Worm (Caenorhabditis elegans) whole organism, L4 larva: ENCODE measurements around the gene acly-2.

ENCODE experiments used
- F26F4.8 ChIP-seq: fragments of 200-800 bp; sonication (Bioruptor generic); conservative IDR thresholded peaks from 2 replicates; pipeline ENCODE4 v1.3.6; 2022; ENCODE audit warnings: missing genetic modification characterization, missing compliant biosample characterization
- T20F7.1 ChIP-seq: fragments of 200-800 bp; sonication (Bioruptor generic); optimal IDR thresholded peaks from 2 replicates; lab custom pipeline; 2018; ENCODE audit warnings: mild to moderate bottlenecking, missing genetic modification characterization, missing compliant biosample characterization
- Y105C5A.15 ChIP-seq: fragments of 200-800 bp; sonication (Bioruptor generic); IDR thresholded peaks from 2 replicates; pipeline ENCODE4 v1.3.6; 2022; ENCODE audit warnings: missing genetic modification characterization, missing compliant biosample characterization
- Y48G9A.11 ChIP-seq: fragments of 200-800 bp; sonication (Bioruptor generic); IDR thresholded peaks from 2 replicates; pipeline ENCODE4 v1.3.6; 2022; ENCODE audit warnings: missing genetic modification reagents, missing genetic modification characterization, missing compliant biosample characterization
- Y5F2A.4 ChIP-seq: fragments of 200-800 bp; sonication (Bioruptor generic); optimal IDR thresholded peaks from 2 replicates; lab custom pipeline; 2018; ENCODE audit warnings: mild to moderate bottlenecking, missing genetic modification characterization, missing compliant biosample characterization
- ZK337.2 ChIP-seq: fragments of 200-800 bp; sonication (Bioruptor generic); IDR thresholded peaks from 2 replicates; pipeline ENCODE4 v1.3.6; 2022; ENCODE audit warnings: missing genetic modification reagents, missing genetic modification characterization, missing compliant biosample characterization
- aha-1 ChIP-seq: fragments of 150-350 bp; peaks from one replicate; lab custom pipeline; 2014; ENCODE audit warnings: missing biosample characterization, missing genetic modification characterization
- arid-1 ChIP-seq: fragments of 200-800 bp; sonication (Bioruptor generic); conservative IDR thresholded peaks from 2 replicates; pipeline ENCODE4 v1.3.6; 2022; ENCODE audit warnings: missing genetic modification reagents, missing genetic modification characterization, missing compliant biosample characterization
- attf-4 ChIP-seq: sonication (generic microtip); optimal IDR thresholded peaks from 3 replicates; lab custom pipeline; 2017; ENCODE audit warnings: missing biosample characterization, missing genetic modification characterization
- ceh-20 ChIP-seq: fragments of 200-800 bp; sonication (Bioruptor generic); IDR thresholded peaks from 2 replicates; pipeline ENCODE4 v1.3.6; 2022; ENCODE audit warnings: missing genetic modification reagents, missing genetic modification characterization, missing compliant biosample characterization
- ceh-28 ChIP-seq: fragments of 150-350 bp; optimal IDR thresholded peaks from 2 replicates; lab custom pipeline; 2014; ENCODE audit warnings: missing biosample characterization, missing genetic modification reagents, missing genetic modification characterization
- ceh-62 ChIP-seq: sonication (generic microtip); optimal IDR thresholded peaks from 2 replicates; lab custom pipeline; 2017; ENCODE audit warnings: missing biosample characterization, missing genetic modification characterization
- ctbp-1 ChIP-seq: fragments of 200-800 bp; sonication (Bioruptor generic); IDR thresholded peaks from 2 replicates; pipeline ENCODE4 v1.3.6; 2022; ENCODE audit warnings: missing genetic modification reagents, missing genetic modification characterization, missing compliant biosample characterization
- daf-12 ChIP-seq: fragments of 150-350 bp; optimal IDR thresholded peaks from 2 replicates; lab custom pipeline; 2014; ENCODE audit warnings: missing biosample characterization, missing genetic modification reagents, missing genetic modification characterization
- daf-16 ChIP-seq, 3 experiments: sonication (generic microtip); optimal IDR thresholded peaks; 2 replicates each; lab custom pipeline; 2016 to 2017; ENCODE audit warnings: missing genetic modification characterization in 3 of 3, missing genetic modification reagents in 3 of 3, mild to moderate bottlenecking in 2 of 3, missing compliant biosample characterization in 2 of 3, missing biosample characterization in 1 of 3, moderate library complexity in 1 of 3
- daf-19 ChIP-seq: fragments of 200-800 bp; sonication (Bioruptor generic); conservative IDR thresholded peaks from 2 replicates; pipeline ENCODE4 v1.3.6; 2022; ENCODE audit warnings: missing genetic modification characterization, missing compliant biosample characterization
- daf-8 ChIP-seq: fragments of 200-800 bp; sonication (Bioruptor generic); IDR thresholded peaks from 2 replicates; pipeline ENCODE4 v1.3.6; 2022; ENCODE audit warnings: missing genetic modification characterization, missing compliant biosample characterization
- dmd-6 ChIP-seq: fragments of 200-800 bp; sonication (Bioruptor generic); IDR thresholded peaks from 2 replicates; pipeline ENCODE4 v1.3.6; 2022; ENCODE audit warnings: missing genetic modification reagents, missing genetic modification characterization, missing compliant biosample characterization
- dmd-8 ChIP-seq: fragments of 200-800 bp; sonication (Bioruptor generic); IDR thresholded peaks from 2 replicates; pipeline ENCODE4 v1.3.6; 2022; ENCODE audit warnings: missing genetic modification characterization, missing compliant biosample characterization
- dpl-1 ChIP-seq: fragments of 150-350 bp; optimal IDR thresholded peaks from 2 replicates; lab custom pipeline; 2014; ENCODE audit warnings: missing biosample characterization, missing genetic modification reagents, missing genetic modification characterization
- fos-1 ChIP-seq: fragments of 150-350 bp; optimal IDR thresholded peaks from 2 replicates; lab custom pipeline; 2014; ENCODE audit warnings: missing biosample characterization, missing genetic modification characterization
- gei-8 ChIP-seq: fragments of 200-800 bp; sonication (Bioruptor generic); optimal IDR thresholded peaks from 2 replicates; lab custom pipeline; 2018; ENCODE audit warnings: mild to moderate bottlenecking, missing genetic modification characterization, missing compliant biosample characterization
- lin-15B ChIP-seq: fragments of 150-350 bp; sonication (generic microtip); optimal IDR thresholded peaks from 3 replicates; lab custom pipeline; 2014; ENCODE audit warnings: missing biosample characterization, missing genetic modification characterization
- lin-38 ChIP-seq: fragments of 200-800 bp; sonication (Bioruptor generic); IDR thresholded peaks from 2 replicates; pipeline ENCODE4 v1.3.6; 2022; ENCODE audit warnings: missing genetic modification reagents, missing genetic modification characterization, missing compliant biosample characterization
- lsy-2 ChIP-seq, 2 experiments: fragments of 150-350 bp in 1 of 2; sonication (generic microtip) in 1 of 2; optimal IDR thresholded peaks; 2 replicates each; lab custom pipeline; 2014 to 2017; ENCODE audit warnings: missing biosample characterization in 2 of 2, missing genetic modification characterization in 2 of 2
- madf-9 ChIP-seq: fragments of 200-800 bp; sonication (Bioruptor generic); conservative IDR thresholded peaks from 2 replicates; pipeline ENCODE4 v1.3.6; 2022; ENCODE audit warnings: missing genetic modification reagents, missing genetic modification characterization, missing compliant biosample characterization
- mep-1 ChIP-seq: fragments of 150-350 bp; sonication (generic microtip); optimal IDR thresholded peaks from 3 replicates; lab custom pipeline; 2014; ENCODE audit warnings: missing biosample characterization, missing genetic modification characterization
- mes-2 ChIP-seq: sonication (generic microtip); optimal IDR thresholded peaks from 2 replicates; lab custom pipeline; 2016; ENCODE audit warnings: missing genotype, mild to moderate bottlenecking, missing genetic modification characterization, missing compliant biosample characterization; ENCODE audit not compliant: poor library complexity, severe bottlenecking
- mxl-2 ChIP-seq: fragments of 200-800 bp; sonication (Bioruptor generic); conservative IDR thresholded peaks from 2 replicates; pipeline ENCODE4 v1.3.6; 2022; ENCODE audit warnings: missing genetic modification reagents, missing genetic modification characterization, missing compliant biosample characterization
- mxl-3 ChIP-seq: fragments of 200-800 bp; sonication (Bioruptor generic); optimal IDR thresholded peaks from 2 replicates; lab custom pipeline; 2018; ENCODE audit warnings: mild to moderate bottlenecking, missing genetic modification characterization, missing compliant biosample characterization
- nhr-10 ChIP-seq: fragments of 150-350 bp; optimal IDR thresholded peaks from 2 replicates; lab custom pipeline; 2014; ENCODE audit warnings: missing biosample characterization, missing genetic modification characterization
- nhr-111 ChIP-seq: fragments of 200-800 bp; sonication (Bioruptor generic); optimal IDR thresholded peaks from 2 replicates; lab custom pipeline; 2018; ENCODE audit warnings: mild to moderate bottlenecking, missing genetic modification characterization, missing compliant biosample characterization
- nhr-42 ChIP-seq: fragments of 200-800 bp; sonication (Bioruptor generic); IDR thresholded peaks from 2 replicates; pipeline ENCODE4 v1.3.6; 2022; ENCODE audit warnings: missing genetic modification characterization, missing compliant biosample characterization
- nhr-76 ChIP-seq: fragments of 150-350 bp; optimal IDR thresholded peaks from 2 replicates; lab custom pipeline; 2014; ENCODE audit warnings: missing biosample characterization, missing genetic modification characterization
- pha-4 ChIP-seq, 2 experiments: fragments of 150-350 bp in 1 of 2; fragments of 200-800 bp in 1 of 2; sonication (Bioruptor generic) in 1 of 2; IDR thresholded peaks in 1 of 2; optimal IDR thresholded peaks in 1 of 2; 2 replicates each; pipeline versions ENCODE4 v1.3.6 to Lab custom; 2014 to 2022; ENCODE audit warnings: missing genetic modification characterization in 2 of 2, missing genetic modification reagents in 2 of 2, missing biosample characterization in 1 of 2, missing compliant biosample characterization in 1 of 2
- php-3 ChIP-seq: fragments of 200-800 bp; sonication (Bioruptor generic); IDR thresholded peaks from 2 replicates; pipeline ENCODE4 v1.3.6; 2022; ENCODE audit warnings: missing genetic modification reagents, missing genetic modification characterization, missing compliant biosample characterization
- pqm-1 ChIP-seq: sonication (generic microtip); optimal IDR thresholded peaks from 2 replicates; lab custom pipeline; 2017; ENCODE audit warnings: missing biosample characterization, missing genetic modification characterization
- set-16 ChIP-seq: fragments of 200-800 bp; sonication (Bioruptor generic); IDR thresholded peaks from 2 replicates; pipeline ENCODE4 v1.3.6; 2022; ENCODE audit warnings: missing genetic modification reagents, missing genetic modification characterization, missing compliant biosample characterization
- snpc-4 ChIP-seq: fragments of 150-350 bp; optimal IDR thresholded peaks from 2 replicates; lab custom pipeline; 2014; ENCODE audit warnings: missing biosample characterization, missing genetic modification characterization
- spr-3 ChIP-seq: fragments of 200-800 bp; sonication (Bioruptor generic); optimal IDR thresholded peaks from 2 replicates; lab custom pipeline; 2018; ENCODE audit warnings: mild to moderate bottlenecking, missing genetic modification characterization, missing compliant biosample characterization
- tra-1 ChIP-seq: fragments of 200-800 bp; sonication (Bioruptor generic); IDR thresholded peaks from 2 replicates; pipeline ENCODE4 v1.3.6; 2022; ENCODE audit warnings: missing genetic modification reagents, missing genetic modification characterization, missing compliant biosample characterization
- unc-39 ChIP-seq: sonication (generic microtip); optimal IDR thresholded peaks from 2 replicates; lab custom pipeline; 2017; ENCODE audit warnings: missing biosample characterization, missing genetic modification characterization
- unc-62 ChIP-seq, 3 experiments: fragments of 150-350 bp in 1 of 3; sonication (generic microtip); optimal IDR thresholded peaks in 2 of 3; peaks in 1 of 3; 1 replicate in 1 of 3; 2 replicates in 2 of 3; lab custom pipeline; 2014 to 2017; ENCODE audit warnings: missing biosample characterization in 3 of 3, missing genetic modification characterization in 3 of 3, missing genetic modification reagents in 3 of 3, missing genotype in 1 of 3
- zag-1 ChIP-seq: fragments of 150-350 bp; optimal IDR thresholded peaks from 2 replicates; lab custom pipeline; 2014; ENCODE audit warnings: missing biosample characterization, missing genetic modification characterization
- ztf-7 ChIP-seq: fragments of 150-350 bp; optimal IDR thresholded peaks from 2 replicates; lab custom pipeline; 2014; ENCODE audit warnings: missing biosample characterization, missing genetic modification characterization

Gene acly-2

DNA sequence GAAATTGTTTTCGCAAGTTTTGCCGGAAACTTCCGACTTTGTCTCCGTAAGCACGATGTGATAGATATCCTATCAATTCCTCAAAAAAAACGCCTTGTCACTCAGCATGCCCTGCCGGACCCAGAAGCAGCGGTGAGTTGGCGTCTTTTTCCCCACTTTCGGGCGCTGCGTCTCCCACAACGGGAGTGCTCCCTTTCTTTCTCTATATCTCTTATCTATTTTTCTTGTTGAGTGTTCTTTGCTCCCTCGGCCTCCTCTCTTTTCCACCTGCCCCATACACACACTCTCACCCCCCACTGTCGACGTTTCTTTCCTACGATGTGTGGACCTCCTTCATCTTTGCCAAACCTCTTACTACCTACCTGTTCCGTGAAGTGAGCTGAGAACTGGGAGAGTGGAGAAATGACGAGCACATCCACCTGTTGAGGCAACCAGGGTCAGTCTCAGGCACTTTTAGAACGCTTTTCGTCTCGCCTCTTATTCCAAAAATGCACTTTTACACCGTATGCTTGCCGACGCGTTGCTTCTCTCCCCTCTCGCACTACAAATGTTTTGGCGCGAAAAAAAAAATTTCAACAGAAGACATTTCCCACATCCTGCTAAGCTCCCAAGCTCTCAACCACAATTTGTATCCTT lies 30.3 kb upstream of the acly-2 start (continued):
- no peak for TF ChIP-seq ztf-7
- TF ChIP-seq dpl-1 (GFP tag; lab: Kevin White, UChicago): peak; percentile 28
- TF ChIP-seq attf-4: no peak
- TF ChIP-seq daf-8 (GFP tag; lab: Robert Waterston, UW): no peak
- no peak for TF ChIP-seq Y5F2A.4
- TF ChIP-seq mxl-3 (GFP tag; lab: Kevin White, UChicago): peak; percentile 26
- peak; percentile 90 for TF ChIP-seq ceh-20 (GFP tag; lab: Robert Waterston, UW)
- no peak for TF ChIP-seq nhr-76 (tag; lab: Kevin White, UChicago)
- peak; percentile 51; the same call in 1 of the 2 replicates for TF ChIP-seq php-3
- peak; percentile 73 for TF ChIP-seq tra-1 (GFP tag; lab: Robert Waterston, UW)
- no peak for TF ChIP-seq nhr-42
- no peak for TF ChIP-seq spr-3
- TF ChIP-seq ceh-62: no peak
- no peak for TF ChIP-seq daf-19 (GFP tag; lab: Robert Waterston, UW)
- TF ChIP-seq daf-16 (GFP tag; optimal IDR thresholded peaks at IDR 0.05; lab: Kevin White, UChicago): peak in 1 of 2 experiments; percentile 77
- TF ChIP-seq daf-16 (tag; optimal IDR thresholded peaks at IDR 0.05; lab: Kevin White, UChicago): peak; percentile 58
- TF ChIP-seq mes-2 (tag; lab: Kevin White, UChicago): peak; percentile 50
- TF ChIP-seq arid-1: no peak
- no peak for TF ChIP-seq daf-12 (tag; lab: Kevin White, UChicago)
- peak; percentile 37 to 72 for TF ChIP-seq lsy-2 (tag; optimal IDR thresholded peaks at IDR 0.05; lab: Kevin White, UChicago)
- peak; percentile 77 for TF ChIP-seq ctbp-1 (GFP tag; lab: Robert Waterston, UW)
- TF ChIP-seq pqm-1 (tag; lab: Kevin White, UChicago): no peak
- TF ChIP-seq mxl-2 (GFP tag; lab: Robert Waterston, UW): no peak
- TF ChIP-seq madf-9 (GFP tag; lab: Robert Waterston, UW): peak; percentile 51
- peak; percentile 85 for TF ChIP-seq dmd-6 (GFP tag; lab: Robert Waterston, UW)
- peak; percentile 69 for TF ChIP-seq set-16
- TF ChIP-seq dmd-8: no peak
- peak in 1 of 2 experiments; percentile 98 for TF ChIP-seq unc-62 (GFP tag; optimal IDR thresholded peaks at IDR 0.05 in 1 of 2; lab: Kevin White, UChicago)
- no peak for TF ChIP-seq unc-62 (tag; optimal IDR thresholded peaks at IDR 0.05; lab: Kevin White, UChicago)
- TF ChIP-seq gei-8 (GFP tag; lab: Kevin White, UChicago): no peak
- no peak for TF ChIP-seq F26F4.8 (GFP tag; lab: Robert Waterston, UW)
- 0 out of 2 replicates have a peak, but pooled peaks have one; percentile 47 for TF ChIP-seq Y105C5A.15 (GFP tag; lab: Robert Waterston, UW)
- TF ChIP-seq snpc-4: no peak
- TF ChIP-seq ceh-28 (tag; lab: Kevin White, UChicago): peak; percentile 12
- no peak for TF ChIP-seq lin-15B (tag; lab: Kevin White, UChicago)

DNA sequence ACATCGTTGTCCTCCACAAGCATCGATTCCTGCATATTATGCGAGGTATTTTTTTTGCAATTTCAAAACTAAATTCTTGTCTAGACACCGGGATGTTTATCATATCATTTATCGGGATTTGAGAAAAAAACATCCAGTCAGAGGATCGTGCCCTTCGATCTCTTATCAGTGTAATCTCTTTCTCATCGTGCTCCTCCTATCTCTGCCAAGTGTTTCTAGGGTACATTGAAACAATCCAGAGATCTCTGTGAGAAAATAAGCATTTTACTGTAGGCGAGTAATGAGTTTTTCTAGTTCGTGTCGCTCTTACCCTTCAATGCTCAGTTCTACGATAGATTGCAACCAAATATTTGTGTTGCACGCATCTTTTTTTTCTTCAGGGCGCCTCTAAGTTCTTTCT lies 27.8 kb upstream of the acly-2 start:
- TF ChIP-seq lin-38: peak; percentile 19
- no peak for TF ChIP-seq unc-39 (tag; lab: Kevin White, UChicago)
- TF ChIP-seq ctbp-1 (GFP tag; lab: Robert Waterston, UW): peak; percentile 26; the same call in 1 of the 2 replicates
- peak in 1 of 2 experiments; percentile 56 for TF ChIP-seq daf-16 (GFP tag; optimal IDR thresholded peaks at IDR 0.05; lab: Kevin White, UChicago)
- TF ChIP-seq daf-16 (tag; optimal IDR thresholded peaks at IDR 0.05; lab: Kevin White, UChicago): no peak
- no peak for TF ChIP-seq nhr-10 (tag; lab: Kevin White, UChicago)

DNA sequence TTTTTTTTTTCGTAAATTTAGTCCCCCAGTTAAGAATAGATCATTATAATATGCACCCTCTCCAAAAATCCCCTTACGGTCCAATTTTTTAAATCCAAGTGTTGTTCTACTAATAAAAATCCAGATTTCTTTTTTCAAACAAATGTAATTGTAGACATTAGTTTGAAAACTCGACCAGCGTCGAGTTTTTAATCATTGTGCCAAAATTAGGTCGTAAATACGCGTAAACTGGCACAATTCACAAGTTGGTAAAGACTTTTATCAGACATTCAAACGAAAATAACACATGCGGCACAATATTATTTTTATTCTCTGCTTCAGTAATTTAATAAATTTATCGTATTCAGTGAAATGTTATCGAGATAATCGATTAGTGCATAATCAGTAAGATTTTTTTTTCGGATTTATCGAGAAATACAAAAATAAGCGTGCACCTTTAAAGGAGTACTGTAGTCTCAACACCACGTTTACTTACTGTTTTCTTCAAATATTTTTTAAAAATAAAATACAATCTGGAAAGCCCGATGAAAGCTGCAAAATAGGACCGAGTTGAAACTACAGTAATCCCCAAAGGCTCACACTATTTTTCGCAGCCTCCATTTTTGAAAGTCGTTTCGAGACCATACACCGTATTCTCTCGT lies 26.0 kb upstream of the acly-2 start, which contains the start of gene C34B4.4:
Gene C34B4.4 (plus strand): TSS at position 276 of the 641 bp plus-strand sequence.
- TF ChIP-seq nhr-10 (tag; lab: Kevin White, UChicago) (peak; percentile 9), T20F7.1 (peak; percentile 1), nhr-111 (GFP tag; lab: Kevin White, UChicago) (peak; percentile 24), pha-4 (GFP tag; IDR thresholded peaks at IDR 0.05; lab: Robert Waterston, UW) (no peak), pha-4 (tag; optimal IDR thresholded peaks at IDR 0.05; lab: Kevin White, UChicago) (no peak), Y48G9A.11 (GFP tag; lab: Robert Waterston, UW) (0 out of 2 replicates have a peak, but pooled peaks have one; percentile 18), fos-1 (tag; lab: Kevin White, UChicago) (no peak), aha-1 (tag; lab: Kevin White, UChicago) (peak; percentile 90), zag-1 (tag; lab: Kevin White, UChicago) (no peak), lin-38 (peak; percentile 31; the same call in 1 of the 2 replicates), mep-1 (tag; lab: Kevin White, UChicago) (peak; percentile 4), tra-1 (GFP tag; lab: Robert Waterston, UW) (0 out of 2 replicates have a peak, but pooled peaks have one; percentile 46), spr-3 (peak; percentile 47), ZK337.2 (GFP tag; lab: Robert Waterston, UW) (0 out of 2 replicates have a peak, but pooled peaks have one; percentile 42), ctbp-1 (GFP tag; lab: Robert Waterston, UW) (0 out of 2 replicates have a peak, but pooled peaks have one; percentile 7)
